Worm (Caenorhabditis elegans) whole organism, early embryonic: ENCODE data around the gene F35E8.6.

ENCODE experiments used
- B0310.2 ChIP-seq: sonication (generic microtip); optimal IDR thresholded peaks from 2 replicates; lab custom pipeline; 2016; ENCODE audit warnings: mild to moderate bottlenecking, missing genetic modification characterization, missing compliant biosample characterization
- F13C5.2 ChIP-seq: sonication (generic microtip); optimal IDR thresholded peaks from 2 replicates; lab custom pipeline; 2017; ENCODE audit warnings: mild to moderate bottlenecking, missing genetic modification characterization, inconsistent platforms, missing compliant biosample characterization
- aly-1 ChIP-seq: sonication (generic microtip); optimal IDR thresholded peaks from 2 replicates; lab custom pipeline; 2016; ENCODE audit warnings: missing genetic modification characterization, missing compliant biosample characterization
- ama-1 ChIP-seq: fragments of 150-350 bp; optimal IDR thresholded peaks from 2 replicates; lab custom pipeline; 2014
- ceh-13 ChIP-seq: fragments of 200-800 bp; sonication (Bioruptor generic); optimal IDR thresholded peaks from 2 replicates; lab custom pipeline; 2018; ENCODE audit warnings: mild to moderate bottlenecking, missing genetic modification characterization, missing compliant biosample characterization
- ceh-36 ChIP-seq: sonication (generic microtip); optimal IDR thresholded peaks from 2 replicates; lab custom pipeline; 2016; ENCODE audit warnings: missing genetic modification characterization, inconsistent platforms, missing compliant biosample characterization
- ets-7 ChIP-seq: sonication (generic microtip); optimal IDR thresholded peaks from 2 replicates; lab custom pipeline; 2016; ENCODE audit warnings: missing genotype, missing genetic modification characterization, missing compliant biosample characterization
- flt-1 ChIP-seq: fragments of 200-800 bp; sonication (Bioruptor generic); IDR thresholded peaks from 2 replicates; pipeline ENCODE4 v1.3.6; 2022; ENCODE audit warnings: missing genetic modification characterization, missing compliant biosample characterization
- hmbx-1 ChIP-seq: sonication (generic microtip); optimal IDR thresholded peaks from 2 replicates; lab custom pipeline; 2016; ENCODE audit warnings: mild to moderate bottlenecking, missing genetic modification characterization, missing compliant biosample characterization
- hmg-4 ChIP-seq: fragments of 200-800 bp; sonication (Bioruptor generic); optimal IDR thresholded peaks from 2 replicates; lab custom pipeline; 2018; ENCODE audit warnings: mild to moderate bottlenecking, missing genetic modification characterization, missing compliant biosample characterization
- hnd-1 ChIP-seq: sonication (generic microtip); optimal IDR thresholded peaks from 2 replicates; lab custom pipeline; 2016; ENCODE audit warnings: missing genetic modification characterization, missing compliant biosample characterization
- pes-1 ChIP-seq: fragments of 200-800 bp; sonication (Bioruptor generic); IDR thresholded peaks from 2 replicates; pipeline ENCODE4 v1.3.6; 2022; ENCODE audit warnings: missing genetic modification reagents, missing genetic modification characterization, missing compliant biosample characterization
- scrt-1 ChIP-seq: fragments of 200-800 bp; sonication (Bioruptor generic); IDR thresholded peaks from 2 replicates; pipeline ENCODE4 v1.3.6; 2022; ENCODE audit warnings: missing genetic modification characterization, missing compliant biosample characterization
- sea-1 ChIP-seq: fragments of 200-800 bp; sonication (Bioruptor generic); conservative IDR thresholded peaks from 2 replicates; pipeline ENCODE4 v1.3.6; 2022; ENCODE audit warnings: missing genetic modification characterization, missing compliant biosample characterization
- tbx-11 ChIP-seq: fragments of 200-800 bp; sonication (Bioruptor generic); IDR thresholded peaks from 2 replicates; pipeline ENCODE4 v1.3.6; 2022; ENCODE audit warnings: missing genetic modification characterization, missing compliant biosample characterization
- tbx-37 ChIP-seq: fragments of 200-800 bp; sonication (Bioruptor generic); conservative IDR thresholded peaks from 2 replicates; pipeline ENCODE4 v1.3.6; 2022; ENCODE audit warnings: missing genetic modification reagents, missing genetic modification characterization, missing compliant biosample characterization
- tra-4 ChIP-seq: sonication (generic microtip); optimal IDR thresholded peaks from 2 replicates; lab custom pipeline; 2017; ENCODE audit warnings: missing genetic modification characterization, missing compliant biosample characterization

F35E8.6 gene

ce11 chrV:15911848-15912247 lies at the start of gene F35E8.6:
Gene F35E8.6, plus strand, starts transcription at chrV:15912148.
- TF ChIP-seq tbx-11 (GFP tag; lab: Robert Waterston, UW) = no peak
- no peak for TF ChIP-seq ama-1 (lab: Kevin White, UChicago)
- TF ChIP-seq flt-1 (GFP tag; lab: Robert Waterston, UW) = no peak
- TF ChIP-seq B0310.2 (tag; lab: Kevin White, UChicago) = no peak
- TF ChIP-seq aly-1 (tag; lab: Kevin White, UChicago) = no peak
- no peak for TF ChIP-seq tra-4
- TF ChIP-seq ets-7 (tag; lab: Kevin White, UChicago) = no peak
- no peak for TF ChIP-seq tbx-37 (GFP tag; lab: Robert Waterston, UW)
- TF ChIP-seq hnd-1 (tag; lab: Kevin White, UChicago) = no peak
- TF ChIP-seq sea-1 (GFP tag; lab: Robert Waterston, UW) = no peak
- TF ChIP-seq pes-1 = no peak
- TF ChIP-seq hmg-4 = no peak

ce11 chrV:15862599-15862998 lies 49.3 kb upstream of the F35E8.6 start, which contains the start of gene srz-12:
Gene srz-12, minus strand, starts transcription at chrV:15862699.
- no peak for TF ChIP-seq hmbx-1 (tag; lab: Kevin White, UChicago)
- TF ChIP-seq pes-1 = no peak
- TF ChIP-seq ama-1 (lab: Kevin White, UChicago) = no peak
- no peak for TF ChIP-seq flt-1 (GFP tag; lab: Robert Waterston, UW)
- TF ChIP-seq tbx-37 (GFP tag; lab: Robert Waterston, UW) = no peak
- TF ChIP-seq hnd-1 (tag; lab: Kevin White, UChicago) = no peak
- TF ChIP-seq B0310.2 (tag; lab: Kevin White, UChicago) = no peak
- TF ChIP-seq tra-4 = no peak
- no peak for TF ChIP-seq scrt-1 (GFP tag; lab: Robert Waterston, UW)
- TF ChIP-seq aly-1 (tag; lab: Kevin White, UChicago) = no peak
- TF ChIP-seq tbx-11 (GFP tag; lab: Robert Waterston, UW) = no peak
- TF ChIP-seq ceh-13 = no peak
- TF ChIP-seq F13C5.2 (tag; lab: Kevin White, UChicago) = no peak
- no peak for TF ChIP-seq sea-1 (GFP tag; lab: Robert Waterston, UW)
- no peak for TF ChIP-seq ceh-36 (tag; lab: Kevin White, UChicago)

- no peak for TF ChIP-seq F13C5.2 (tag; lab: Kevin White, UChicago)
- TF ChIP-seq B0310.2 (tag; lab: Kevin White, UChicago) = no peak
- TF ChIP-seq ceh-36 (tag; lab: Kevin White, UChicago) = no peak
- TF ChIP-seq flt-1 (GFP tag; lab: Robert Waterston, UW) = no peak
- no peak for TF ChIP-seq aly-1 (tag; lab: Kevin White, UChicago)
- TF ChIP-seq tbx-37 (GFP tag; lab: Robert Waterston, UW) = no peak
- no peak for TF ChIP-seq tbx-11 (GFP tag; lab: Robert Waterston, UW)
- no peak for TF ChIP-seq ama-1 (lab: Kevin White, UChicago)
- no peak for TF ChIP-seq hnd-1 (tag; lab: Kevin White, UChicago)
- TF ChIP-seq pes-1 = no peak
These were observed 48.9 kb upstream of the F35E8.6 start, which contains the start of gene srh-299 for ce11 chrV:15863042-15863441. Gene srh-299, plus strand, starts transcription at chrV:15863342.

ce11 chrV:15865839-15866238 lies 46.1 kb upstream of the F35E8.6 start, which contains the start of gene srh-293:
Gene srh-293, plus strand, starts transcription at chrV:15866139.
- TF ChIP-seq aly-1 (tag; lab: Kevin White, UChicago) (no peak), pes-1 (no peak), ceh-13 (no peak), tbx-11 (GFP tag; lab: Robert Waterston, UW) (no peak)

ce11 chrV:15867373-15867772 lies 44.6 kb upstream of the F35E8.6 start, which contains the start of gene fbxa-197:
Gene fbxa-197, plus strand, starts transcription at chrV:15867673.
- TF ChIP-seq ceh-36 (tag; lab: Kevin White, UChicago) = no peak
- no peak for TF ChIP-seq tbx-37 (GFP tag; lab: Robert Waterston, UW)
- TF ChIP-seq ets-7 (tag; lab: Kevin White, UChicago) = no peak
- TF ChIP-seq ceh-13 = no peak
- TF ChIP-seq B0310.2 (tag; lab: Kevin White, UChicago) = no peak
- no peak for TF ChIP-seq scrt-1 (GFP tag; lab: Robert Waterston, UW)
- TF ChIP-seq hmg-4 = no peak
- TF ChIP-seq aly-1 (tag; lab: Kevin White, UChicago) = no peak
- TF ChIP-seq tbx-11 (GFP tag; lab: Robert Waterston, UW) = no peak
- no peak for TF ChIP-seq pes-1
- no peak for TF ChIP-seq flt-1 (GFP tag; lab: Robert Waterston, UW)
- TF ChIP-seq sea-1 (GFP tag; lab: Robert Waterston, UW) = no peak
- TF ChIP-seq tra-4 = no peak
- TF ChIP-seq hnd-1 (tag; lab: Kevin White, UChicago) = no peak
- TF ChIP-seq ama-1 (lab: Kevin White, UChicago) = no peak
- TF ChIP-seq F13C5.2 (tag; lab: Kevin White, UChicago) = no peak
- no peak for TF ChIP-seq hmbx-1 (tag; lab: Kevin White, UChicago)

ce11 chrV:15870356-15870755 lies 41.6 kb upstream of the F35E8.6 start, which contains the start of gene str-57:
Gene str-57, plus strand, starts transcription at chrV:15870656.
- TF ChIP-seq ama-1 (lab: Kevin White, UChicago) (no peak), hmg-4 (no peak), hnd-1 (tag; lab: Kevin White, UChicago) (no peak), ets-7 (tag; lab: Kevin White, UChicago) (no peak), tbx-37 (GFP tag; lab: Robert Waterston, UW) (no peak), tbx-11 (GFP tag; lab: Robert Waterston, UW) (no peak), pes-1 (no peak), F13C5.2 (tag; lab: Kevin White, UChicago) (no peak), B0310.2 (tag; lab: Kevin White, UChicago) (no peak), aly-1 (tag; lab: Kevin White, UChicago) (no peak), tra-4 (no peak), scrt-1 (GFP tag; lab: Robert Waterston, UW) (no peak), ceh-36 (tag; lab: Kevin White, UChicago) (no peak), flt-1 (GFP tag; lab: Robert Waterston, UW) (no peak), sea-1 (GFP tag; lab: Robert Waterston, UW) (no peak)

- TF ChIP-seq ets-7 (tag; lab: Kevin White, UChicago) = no peak
- TF ChIP-seq ceh-36 (tag; lab: Kevin White, UChicago) = no peak
- TF ChIP-seq scrt-1 (GFP tag; lab: Robert Waterston, UW) = no peak
- TF ChIP-seq ceh-13 = no peak
- TF ChIP-seq aly-1 (tag; lab: Kevin White, UChicago) = no peak
- no peak for TF ChIP-seq pes-1
- no peak for TF ChIP-seq ama-1 (lab: Kevin White, UChicago)
- no peak for TF ChIP-seq tbx-11 (GFP tag; lab: Robert Waterston, UW)
These were observed 39.7 kb upstream of the F35E8.6 start, which contains the start of gene str-56 for ce11 chrV:15872273-15872672. Gene str-56, plus strand, starts transcription at chrV:15872573.
